Fruit fly (Drosophila melanogaster): ENCODE measurements around the gene CG5217.

The CG5217 gene

DNA sequence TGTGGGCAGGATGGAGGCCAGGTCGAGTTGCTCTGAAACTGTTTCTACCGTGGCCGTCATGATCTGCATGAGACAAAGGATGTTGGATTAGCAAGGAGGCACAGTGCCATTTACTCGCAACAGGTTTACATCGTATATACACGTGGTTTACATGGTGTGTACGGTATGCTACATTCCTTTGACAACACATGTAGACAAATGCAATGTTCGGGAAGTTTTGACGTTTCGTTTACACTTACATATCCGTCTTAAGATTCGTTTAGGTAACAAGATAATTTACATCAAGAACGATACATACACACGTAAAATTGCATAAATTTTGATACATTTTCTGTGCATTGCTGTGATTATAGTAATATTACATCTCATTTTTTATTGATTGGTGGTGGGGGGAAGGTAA is 9.0 kb downstream of the CG5217 start (continued):
- TF ChIP-seq croc (GFP tag; conservative IDR thresholded peaks at IDR 0.05), result no peak
- TF ChIP-seq sens (GFP tag), result peak; percentile 56
- no peak for TF ChIP-seq CrebB (tag; optimal IDR thresholded peaks at IDR 0.05)
- no peak for TF ChIP-seq Camta (GFP tag; optimal IDR thresholded peaks at IDR 0.05)
- peak; percentile 84 for TF ChIP-seq vnd (GFP tag; IDR thresholded peaks at IDR 0.05; ENCODE audit: partially characterized antibody)
- no peak for TF ChIP-seq CG32772 (GFP tag; IDR thresholded peaks at IDR 0.05)
- no peak for TF ChIP-seq CG1233 (GFP tag; optimal IDR thresholded peaks at IDR 0.05)
- no peak for TF ChIP-seq CG14050 (GFP tag; IDR thresholded peaks at IDR 0.05)
- TF ChIP-seq CG31365 (tag; optimal IDR thresholded peaks at IDR 0.05), result no peak
- peak; percentile 83 for TF ChIP-seq CG2199 (GFP tag; IDR thresholded peaks at IDR 0.05)
- no peak for TF ChIP-seq CG12299 (tag; optimal IDR thresholded peaks at IDR 0.05)
- TF ChIP-seq Adf1 (GFP tag; IDR thresholded peaks at IDR 0.05), result no peak
- no peak for TF ChIP-seq CG13894 (tag; optimal IDR thresholded peaks at IDR 0.05)
- no peak for TF ChIP-seq CG15696 (tag; optimal IDR thresholded peaks at IDR 0.05)
- no peak for TF ChIP-seq Dfd (GFP tag; optimal IDR thresholded peaks at IDR 0.05)
- TF ChIP-seq nerfin-2 (GFP tag; IDR thresholded peaks at IDR 0.05; ENCODE audit: partially characterized antibody), result peak; percentile 39; the same call in 1 of the 2 replicates
- no peak for TF ChIP-seq Ssrp (tag; optimal IDR thresholded peaks at IDR 0.05)
- no peak for TF ChIP-seq sc (optimal IDR thresholded peaks at IDR 0.05)
- TF ChIP-seq sc (GFP tag; optimal IDR thresholded peaks at IDR 0.05), result no peak
- peak; percentile 26 for TF ChIP-seq Ets65A (GFP tag)
- TF ChIP-seq Fer2 (tag; optimal IDR thresholded peaks at IDR 0.05), result no peak
- TF ChIP-seq CG3281 (GFP tag; optimal IDR thresholded peaks at IDR 0.05), result no peak
- no peak for TF ChIP-seq Dek (tag; optimal IDR thresholded peaks at IDR 0.05)
- TF ChIP-seq CG18011 (GFP tag; optimal IDR thresholded peaks at IDR 0.05), result no peak
- TF ChIP-seq Hr51 (GFP tag; optimal IDR thresholded peaks at IDR 0.05), result no peak
- TF ChIP-seq CG10543 (GFP tag; optimal IDR thresholded peaks at IDR 0.05), result no peak
- 0 out of 2 replicates have a peak, but pooled peaks have one; percentile 40 for TF ChIP-seq tna (GFP tag; IDR thresholded peaks at IDR 0.05; ENCODE audit: partially characterized antibody)
- TF ChIP-seq knrl (GFP tag; IDR thresholded peaks at IDR 0.05; ENCODE audit: partially characterized antibody), result peak; percentile 73
- TF ChIP-seq chinmo (GFP tag; IDR thresholded peaks at IDR 0.05; ENCODE audit: partially characterized antibody), result 0 out of 4 replicates have a peak, but pooled peaks have one; percentile 22
- TF ChIP-seq CG6272 (GFP tag; IDR thresholded peaks at IDR 0.05), result 0 out of 2 replicates have a peak, but pooled peaks have one; percentile 7
- no peak for TF ChIP-seq CG6683 (GFP tag; optimal IDR thresholded peaks at IDR 0.05)
- TF ChIP-seq B-H2 (GFP tag; optimal IDR thresholded peaks at IDR 0.05), result no peak
- TF ChIP-seq ttk (GFP tag; IDR thresholded peaks at IDR 0.05), result no peak
- TF ChIP-seq ind (GFP tag; optimal IDR thresholded peaks at IDR 0.05), result no peak
- TF ChIP-seq TFAM (GFP tag; optimal IDR thresholded peaks at IDR 0.05), result no peak
- no peak for TF ChIP-seq CG33213 (GFP tag; optimal IDR thresholded peaks at IDR 0.05)
- TF ChIP-seq CG43689 (GFP tag; IDR thresholded peaks at IDR 0.05), result no peak
- TF ChIP-seq p53 (GFP tag; optimal IDR thresholded peaks at IDR 0.05), result no peak
- TF ChIP-seq hb (GFP tag; IDR thresholded peaks at IDR 0.05; ENCODE audit: partially characterized antibody), result peak; percentile 82
- no peak for TF ChIP-seq vvl (GFP tag; IDR thresholded peaks at IDR 0.05)
- TF ChIP-seq Sry-β (GFP tag; optimal IDR thresholded peaks at IDR 0.05), result no peak
- TF ChIP-seq tll (GFP tag; optimal IDR thresholded peaks at IDR 0.05), result peak in 1 of 2 experiments; percentile 20
- TF ChIP-seq CG11723 (GFP tag; optimal IDR thresholded peaks at IDR 0.05), result no peak
- TF ChIP-seq CG16813 (GFP tag; IDR thresholded peaks at IDR 0.05; ENCODE audit: partially characterized antibody), result peak; percentile 81
- no peak for TF ChIP-seq psq (GFP tag; optimal IDR thresholded peaks at IDR 0.05)
- no peak for TF ChIP-seq CG3163 (GFP tag; optimal IDR thresholded peaks at IDR 0.05)
- no peak for TF ChIP-seq H15 (GFP tag; IDR thresholded peaks at IDR 0.05)
- no peak for TF ChIP-seq CG4360 (GFP tag; IDR thresholded peaks at IDR 0.05)
- TF ChIP-seq CG14860 (GFP tag; IDR thresholded peaks at IDR 0.05; ENCODE audit: partially characterized antibody), result peak; percentile 83
- TF ChIP-seq Bgb (GFP tag; IDR thresholded peaks at IDR 0.05; ENCODE audit: partially characterized antibody), result peak; percentile 84

All from whole organism, embryonic.